Worm (Caenorhabditis elegans): Measurements from ENCODE around the gene K08E5.6.

ce11 chrIII:10112958-10113357 lies 27.9 kb upstream of the K08E5.6 start, which contains the start of gene vps-29:
- TF ChIP-seq him-1 (tag; optimal IDR thresholded peaks at IDR 0.05) (no peak), dpl-1 (GFP tag; optimal IDR thresholded peaks at IDR 0.05) (no peak), lin-26 (GFP tag; IDR thresholded peaks at IDR 0.05) (no peak), B0336.3 (GFP tag; IDR thresholded peaks at IDR 0.05) (no peak), Y53F4B.3 (GFP tag; IDR thresholded peaks at IDR 0.05) (no peak), ama-1 (optimal IDR thresholded peaks at IDR 0.05) (no peak), ama-1 (GFP tag; optimal IDR thresholded peaks at IDR 0.05) (no peak), madf-6 (GFP tag; IDR thresholded peaks at IDR 0.05) (no peak), Y53G8AR.9 (GFP tag; conservative IDR thresholded peaks at IDR 0.05) (no peak), lin-54 (GFP tag; optimal IDR thresholded peaks at IDR 0.05) (no peak), ceh-100 (GFP tag; IDR thresholded peaks at IDR 0.05) (no peak)
